Worm (Caenorhabditis elegans) whole organism, L2 larva: ENCODE measurements around the gene cdc-25.3.

Experiments used
- aly-2 ChIP-seq: fragments of 150-350 bp; optimal IDR thresholded peaks from 2 replicates; lab custom pipeline; 2014; ENCODE audit warnings: missing biosample characterization, missing genetic modification characterization
- nhr-10 ChIP-seq: sonication (generic microtip); optimal IDR thresholded peaks from 2 replicates; lab custom pipeline; 2017; ENCODE audit warnings: missing biosample characterization, missing genetic modification characterization
- nhr-11 ChIP-seq: fragments of 150-350 bp; optimal IDR thresholded peaks from 2 replicates; lab custom pipeline; 2014; ENCODE audit warnings: missing biosample characterization, missing genetic modification characterization
- nhr-12 ChIP-seq: fragments of 150-350 bp; optimal IDR thresholded peaks from 2 replicates; lab custom pipeline; 2014; ENCODE audit warnings: missing biosample characterization, missing genetic modification characterization
- nhr-23 ChIP-seq: fragments of 150-350 bp; optimal IDR thresholded peaks from 2 replicates; lab custom pipeline; 2014; ENCODE audit warnings: missing biosample characterization, missing genetic modification reagents, missing genetic modification characterization
- snpc-4 ChIP-seq: fragments of 150-350 bp; optimal IDR thresholded peaks from 2 replicates; lab custom pipeline; 2014; ENCODE audit warnings: missing biosample characterization, missing genetic modification characterization

DNA sequence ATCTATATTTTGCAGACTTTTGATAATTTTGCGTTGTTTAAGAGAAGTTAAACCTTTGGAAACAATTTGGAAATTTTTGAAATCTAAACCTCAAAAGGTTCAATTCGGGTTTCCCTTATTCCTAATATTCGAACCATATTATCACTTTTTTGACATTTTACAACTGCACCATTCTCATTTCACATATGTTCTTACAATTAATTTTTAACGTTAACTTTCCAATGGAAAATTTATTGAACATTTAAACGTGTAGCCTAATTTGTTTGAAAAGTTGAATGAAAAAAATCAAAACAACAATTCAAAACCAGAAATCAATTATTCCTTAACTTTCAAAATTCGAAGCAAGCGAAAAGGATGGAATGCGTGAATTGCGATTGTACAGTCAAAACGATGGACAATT lies 6.2 kb upstream of the cdc-25.3 start, which contains the start of gene ZK637.12:
- TF ChIP-seq nhr-11 (no peak), aly-2 (tag; lab: Kevin White, UChicago) (no peak), nhr-12 (no peak), nhr-10 (tag; lab: Kevin White, UChicago) (no peak), nhr-23 (tag; lab: Kevin White, UChicago) (no peak), snpc-4 (tag; lab: Kevin White, UChicago) (no peak)
